Fruit fly (Drosophila melanogaster) whole organism: ENCODE results near the gene Acbp5.

Experiments used
- CG8478 ChIP-seq: fragments of >200 bp; optimal IDR thresholded peaks from 2 replicates; lab custom pipeline; 2018; ENCODE audit warnings: inconsistent platforms
- EcR ChIP-seq, 2 experiments: fragments of >200 bp; optimal IDR thresholded peaks; 2 replicates each; lab custom pipeline; 2017; ENCODE audit warnings: missing biosample characterization in 2 of 2, missing genetic modification characterization in 2 of 2, missing genetic modification reagents in 2 of 2
- pan ChIP-seq: fragments of >200 bp; optimal IDR thresholded peaks from 2 replicates; lab custom pipeline; 2017
- psq ChIP-seq: fragments of >200 bp; optimal IDR thresholded peaks from 2 replicates; lab custom pipeline; 2017
- usp ChIP-seq: fragments of >200 bp; optimal IDR thresholded peaks from 2 replicates; lab custom pipeline; 2017; ENCODE audit warnings: missing biosample characterization, missing genetic modification characterization, mixed read lengths

DNA sequence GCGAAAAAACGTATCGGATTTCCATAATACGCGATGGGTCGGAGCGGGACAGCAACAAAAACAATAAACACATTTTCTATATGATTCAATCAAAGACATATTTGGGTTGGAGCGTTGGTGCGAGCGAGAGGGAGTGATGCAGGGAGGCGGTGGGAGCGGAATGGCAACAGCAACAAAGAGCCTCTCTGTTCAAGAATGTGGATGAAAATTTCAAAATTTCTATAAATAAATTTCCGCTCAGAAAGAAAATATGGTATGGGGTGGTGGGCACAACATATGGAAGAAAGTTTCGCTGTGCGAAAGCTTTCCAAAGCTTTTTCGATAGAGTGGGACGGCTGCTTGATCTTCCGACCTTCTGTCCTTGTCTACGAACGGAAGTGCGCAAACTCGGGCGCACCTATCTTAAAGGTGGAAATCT lies 47.3 kb downstream of the Acbp5 start:
- TF ChIP-seq psq (no peak), CG8478 (lab: Kevin White, UChicago) (no peak), EcR (GFP tag; optimal IDR thresholded peaks at IDR 0.05; lab: Kevin White, UChicago) (no peak), pan (no peak), usp (no peak)
